Worm (Caenorhabditis elegans) whole organism, young adult: ENCODE results near the gene ensh-1.
A peak's percentile ranks its signal among the peaks of the same experiment; 100 is the strongest.

Experiments used
- D2030.7 ChIP-seq: fragments of 200-800 bp; sonication (Bioruptor generic); IDR thresholded peaks from 2 replicates; pipeline ENCODE4 v1.3.6; 2022; ENCODE audit warnings: missing genetic modification reagents, missing genetic modification characterization, missing compliant biosample characterization
- F49E8.2 ChIP-seq: sonication (generic microtip); optimal IDR thresholded peaks from 3 replicates; lab custom pipeline; 2017; ENCODE audit warnings: missing genetic modification characterization, mild to moderate bottlenecking, missing compliant biosample characterization, antibody characterized with exemption, moderate library complexity; ENCODE audit not compliant: insufficient read depth
- ama-1 ChIP-seq, 3 experiments: fragments of 150-350 bp in 1 of 3; sonication (generic microtip) in 2 of 3; optimal IDR thresholded peaks; 2 replicates each; lab custom pipeline; 2014 to 2018; ENCODE audit warnings: missing biosample characterization in 2 of 3, missing genetic modification characterization in 2 of 3, missing genetic modification reagents in 2 of 3
- ccch-3 ChIP-seq: fragments of 200-800 bp; sonication (Bioruptor generic); optimal IDR thresholded peaks from 2 replicates; lab custom pipeline; 2018; ENCODE audit warnings: mild to moderate bottlenecking, missing genetic modification characterization, missing compliant biosample characterization
- efl-1 ChIP-seq: fragments of 150-350 bp; optimal IDR thresholded peaks from 2 replicates; lab custom pipeline; 2014; ENCODE audit warnings: missing biosample characterization, missing genetic modification reagents, missing genetic modification characterization
- lin-40 ChIP-seq: sonication (generic microtip); optimal IDR thresholded peaks from 2 replicates; lab custom pipeline; 2016; ENCODE audit warnings: missing genetic modification characterization, mild to moderate bottlenecking, missing compliant biosample characterization, missing genotype, missing genetic modification reagents
- unc-130 ChIP-seq: sonication (generic microtip); optimal IDR thresholded peaks from 2 replicates; lab custom pipeline; 2016; ENCODE audit warnings: missing genetic modification reagents, missing genetic modification characterization, missing compliant biosample characterization
- ztf-28 ChIP-seq: fragments of 200-800 bp; sonication (Bioruptor generic); IDR thresholded peaks from 2 replicates; pipeline ENCODE4 v1.3.6; 2022; ENCODE audit warnings: missing genetic modification reagents, missing genetic modification characterization, missing compliant biosample characterization

- TF ChIP-seq D2030.7 (GFP tag; lab: Robert Waterston, UW) (no peak), efl-1 (GFP tag; lab: Kevin White, UChicago) (no peak), ztf-28 (GFP tag; lab: Robert Waterston, UW) (no peak), ama-1 (optimal IDR thresholded peaks at IDR 0.05; lab: Kevin White, UChicago) (no peak), ama-1 (GFP tag; optimal IDR thresholded peaks at IDR 0.05; lab: Kevin White, UChicago) (peak in 1 of 2 experiments; percentile 20), ccch-3 (GFP tag; lab: Kevin White, UChicago) (no peak), F49E8.2 (tag; lab: Kevin White, UChicago) (no peak), lin-40 (tag; lab: Kevin White, UChicago) (no peak), unc-130 (GFP tag; lab: Kevin White, UChicago) (no peak)
Measured at ce11 chrX:8877162-8877561, 28.0 kb upstream of the ensh-1 start.
